Worm (Caenorhabditis elegans): Measurements from ENCODE around the gene pole-2.

DNA sequence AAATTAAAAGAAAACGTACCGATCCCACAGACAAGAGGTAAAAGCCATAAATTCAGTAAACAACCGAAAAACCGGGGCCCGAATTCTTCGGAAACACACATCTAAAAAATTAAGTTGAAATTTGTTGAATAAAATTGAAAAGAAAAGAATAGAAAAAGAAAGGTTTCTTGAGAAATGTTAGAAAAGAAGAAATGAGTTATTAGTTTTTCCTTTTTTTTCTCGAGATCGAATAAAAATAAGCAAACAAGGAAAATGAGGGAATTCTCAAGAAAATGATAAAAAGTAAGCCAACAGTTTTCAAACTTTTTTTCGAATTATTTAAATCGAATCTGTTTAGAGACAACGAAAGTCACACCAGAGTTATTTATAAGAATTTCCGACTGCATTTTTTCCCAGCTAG lies 19.1 kb upstream of the pole-2 start, which contains the start of gene H23L24.4:
- no peak for TF ChIP-seq snpc-4 (GFP tag; optimal IDR thresholded peaks at IDR 0.05)
- no peak for TF ChIP-seq snpc-4 (tag; optimal IDR thresholded peaks at IDR 0.05)
- no peak for TF ChIP-seq snpc-3.4 (tag; optimal IDR thresholded peaks at IDR 0.05)
- TF ChIP-seq pha-4 (tag; optimal IDR thresholded peaks at IDR 0.05), result no peak
- TF ChIP-seq unc-62 (GFP tag; optimal IDR thresholded peaks at IDR 0.05), result no peak
- TF ChIP-seq ztf-6 (GFP tag; IDR thresholded peaks at IDR 0.05), result no peak
- TF ChIP-seq nfya-1 (tag; optimal IDR thresholded peaks at IDR 0.05; ENCODE audit: borderline replicate concordance, insufficient read depth), result no peak
- TF ChIP-seq unc-130 (GFP tag; optimal IDR thresholded peaks at IDR 0.05), result no peak

All from whole organism, young adult.